Worm (Caenorhabditis elegans) whole organism, mixed stage, embryonic: ENCODE results near the gene R144.3.

ENCODE experiments used
- drap-1 ChIP-seq: fragments of 200-800 bp; sonication (Bioruptor generic); optimal IDR thresholded peaks from 3 replicates; lab custom pipeline; 2018; ENCODE audit warnings: mild to moderate bottlenecking, missing genetic modification characterization, missing compliant biosample characterization
- elt-3 ChIP-seq: fragments of 150-350 bp; optimal IDR thresholded peaks from 2 replicates; lab custom pipeline; 2014; ENCODE audit warnings: missing biosample characterization, missing genetic modification characterization
- flh-1 ChIP-seq: fragments of 200-800 bp; sonication (Bioruptor generic); optimal IDR thresholded peaks from 2 replicates; lab custom pipeline; 2018; ENCODE audit warnings: mild to moderate bottlenecking, missing genetic modification characterization, moderate library complexity, missing compliant biosample characterization
- hlh-1 ChIP-seq: fragments of 150-350 bp; optimal IDR thresholded peaks from 2 replicates; lab custom pipeline; 2014; ENCODE audit warnings: missing biosample characterization, missing genetic modification reagents, missing genetic modification characterization
- lsy-2 ChIP-seq: fragments of 150-350 bp; optimal IDR thresholded peaks from 2 replicates; lab custom pipeline; 2014; ENCODE audit warnings: missing biosample characterization, missing genetic modification characterization
- mab-5 ChIP-seq: fragments of 150-350 bp; optimal IDR thresholded peaks from 2 replicates; lab custom pipeline; 2014; ENCODE audit warnings: missing biosample characterization, missing genetic modification characterization
- nhr-12 ChIP-seq: fragments of 150-350 bp; optimal IDR thresholded peaks from 2 replicates; lab custom pipeline; 2014; ENCODE audit warnings: missing biosample characterization, missing genetic modification characterization
- nhr-2 ChIP-seq: fragments of 150-350 bp; optimal IDR thresholded peaks from 2 replicates; lab custom pipeline; 2014; ENCODE audit warnings: missing biosample characterization, missing genetic modification characterization
- nhr-28 ChIP-seq: fragments of 150-350 bp; optimal IDR thresholded peaks from 2 replicates; lab custom pipeline; 2014; ENCODE audit warnings: missing biosample characterization, missing genetic modification characterization
- nhr-76 ChIP-seq: sonication (generic microtip); optimal IDR thresholded peaks from 2 replicates; lab custom pipeline; 2017; ENCODE audit warnings: missing biosample characterization, missing genetic modification characterization
- snpc-4 ChIP-seq: fragments of 150-350 bp; optimal IDR thresholded peaks from 2 replicates; lab custom pipeline; 2014; ENCODE audit warnings: missing biosample characterization, missing genetic modification characterization
- sptf-1 ChIP-seq: sonication (generic microtip); optimal IDR thresholded peaks from 2 replicates; lab custom pipeline; 2017; ENCODE audit warnings: mild to moderate bottlenecking, missing genetic modification characterization, moderate library complexity, missing compliant biosample characterization
- unc-62 ChIP-seq: fragments of 150-350 bp; optimal IDR thresholded peaks from 2 replicates; lab custom pipeline; 2014; ENCODE audit warnings: missing biosample characterization, missing genetic modification reagents, missing genetic modification characterization

DNA sequence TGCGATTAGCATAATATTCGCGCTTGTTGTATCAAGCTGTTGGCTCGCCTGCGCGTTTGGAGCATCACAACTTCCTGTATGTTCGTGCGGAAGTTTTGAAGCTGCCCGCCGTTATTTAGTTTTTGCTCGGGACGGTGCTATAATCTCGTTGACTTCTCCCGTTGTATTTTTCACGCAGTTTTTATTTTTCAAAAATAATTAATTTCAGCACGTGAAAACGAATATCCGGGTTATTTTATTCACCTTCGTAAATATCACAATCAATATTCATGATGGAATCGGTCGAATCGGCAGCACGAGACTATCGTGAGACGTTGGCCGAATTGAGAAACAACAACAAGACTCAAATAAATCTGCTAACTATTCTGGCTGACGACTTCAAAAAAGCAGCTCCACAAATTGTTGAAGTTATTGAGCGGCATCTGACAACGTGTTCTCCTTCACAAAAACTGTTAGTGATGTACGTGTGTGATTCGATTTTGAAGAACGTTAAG is 3.4 kb downstream of the R144.3 start:
- TF ChIP-seq hlh-1 (no peak), nhr-2 (tag; lab: Kevin White, UChicago) (no peak), unc-62 (GFP tag; lab: Kevin White, UChicago) (no peak), snpc-4 (tag; lab: Kevin White, UChicago) (no peak), lsy-2 (tag; lab: Kevin White, UChicago) (no peak), elt-3 (no peak), nhr-28 (tag; lab: Kevin White, UChicago) (no peak), flh-1 (no peak), mab-5 (no peak), drap-1 (GFP tag; lab: Kevin White, UChicago) (no peak), nhr-76 (tag; lab: Kevin White, UChicago) (no peak), nhr-12 (no peak), sptf-1 (tag; lab: Kevin White, UChicago) (no peak)
